Worm (Caenorhabditis elegans) whole organism, L3 larva: ENCODE measurements around the gene nhr-225.

Source experiments
- elt-3 ChIP-seq, 3 experiments: fragments of 150-350 bp in 1 of 3; sonication (generic microtip) in 2 of 3; optimal IDR thresholded peaks; 2 replicates in 2 of 3; 4 replicates in 1 of 3; lab custom pipeline; 2014 to 2017; ENCODE audit warnings: missing biosample characterization in 3 of 3, missing genetic modification characterization in 3 of 3
- eor-1 ChIP-seq, 2 experiments: fragments of 150-350 bp; optimal IDR thresholded peaks; 2 replicates each; lab custom pipeline; 2014 to 2018; ENCODE audit warnings: missing biosample characterization in 2 of 2, missing genetic modification characterization in 2 of 2
- fkh-10 ChIP-seq: sonication (generic microtip); optimal IDR thresholded peaks from 2 replicates; lab custom pipeline; 2017; ENCODE audit warnings: missing biosample characterization, missing genetic modification reagents, missing genetic modification characterization
- mdl-1 ChIP-seq: fragments of 150-350 bp; optimal IDR thresholded peaks from 2 replicates; lab custom pipeline; 2014; ENCODE audit warnings: missing biosample characterization, missing genetic modification characterization
- nhr-11 ChIP-seq: fragments of 150-350 bp; optimal IDR thresholded peaks from 2 replicates; lab custom pipeline; 2014; ENCODE audit warnings: missing biosample characterization, missing genetic modification characterization
- nhr-25 ChIP-seq: sonication (generic microtip); optimal IDR thresholded peaks from 2 replicates; lab custom pipeline; 2017; ENCODE audit warnings: missing biosample characterization, missing genetic modification characterization
- nhr-76 ChIP-seq: fragments of 150-350 bp; sonication (generic microtip); optimal IDR thresholded peaks from 5 replicates; lab custom pipeline; 2014; ENCODE audit warnings: missing biosample characterization, missing genetic modification characterization
- pha-4 ChIP-seq: fragments of 150-350 bp; optimal IDR thresholded peaks from 2 replicates; lab custom pipeline; 2014; ENCODE audit warnings: missing biosample characterization, missing genetic modification reagents, missing genetic modification characterization
- sea-2 ChIP-seq: fragments of 150-350 bp; sonication (generic microtip); optimal IDR thresholded peaks from 4 replicates; lab custom pipeline; 2014; ENCODE audit warnings: missing biosample characterization, missing genetic modification reagents, missing genetic modification characterization
- unc-62 ChIP-seq: fragments of 150-350 bp; sonication (generic microtip); optimal IDR thresholded peaks from 4 replicates; lab custom pipeline; 2014; ENCODE audit warnings: missing biosample characterization, missing genetic modification reagents, missing genetic modification characterization

DNA sequence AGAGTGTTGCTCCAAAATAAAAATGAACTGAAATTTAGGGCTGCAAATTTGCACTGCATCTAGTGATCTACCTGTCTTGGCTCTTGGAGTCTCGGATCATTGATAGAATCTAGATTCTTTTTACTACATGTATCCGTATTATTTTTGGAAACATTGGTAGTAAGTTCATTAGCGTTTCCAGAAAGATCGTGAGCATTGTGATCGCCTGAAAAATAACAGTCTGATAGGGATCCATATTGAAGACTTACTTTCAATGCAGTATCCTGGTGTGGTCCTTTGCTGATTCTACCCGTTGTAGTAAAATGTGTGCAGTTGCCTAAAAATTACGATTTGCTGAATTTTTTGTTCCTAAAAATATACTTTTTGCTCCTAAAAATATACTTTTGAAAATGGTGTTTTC, 16.1 kb upstream of the nhr-225 start:
- TF ChIP-seq fkh-10 (GFP tag; lab: Kevin White, UChicago) = no peak
- no peak for TF ChIP-seq eor-1 (tag; optimal IDR thresholded peaks at IDR 0.05; lab: Kevin White, UChicago)
- TF ChIP-seq elt-3 (tag; optimal IDR thresholded peaks at IDR 0.05; lab: Kevin White, UChicago) = no peak
- TF ChIP-seq mdl-1 (tag; lab: Kevin White, UChicago) = no peak
- no peak for TF ChIP-seq nhr-76 (tag; lab: Kevin White, UChicago)
- no peak for TF ChIP-seq pha-4 (tag; lab: Kevin White, UChicago)
- no peak for TF ChIP-seq sea-2
- no peak for TF ChIP-seq nhr-11 (tag; lab: Kevin White, UChicago)
- no peak for TF ChIP-seq nhr-25 (tag; lab: Kevin White, UChicago)
- no peak for TF ChIP-seq unc-62 (GFP tag; lab: Kevin White, UChicago)
